Fruit fly (Drosophila melanogaster) whole organism, embryonic: ENCODE results near the gene CG13041.

Source experiments
- Ada2b ChIP-seq: fragments of 200-800 bp; sonication (Bioruptor generic); IDR thresholded peaks from 2 replicates; pipeline ENCODE4 v1.3.6; 2022; ENCODE audit warnings: missing biosample characterization, missing genetic modification characterization
- Aef1 ChIP-seq: fragments of 200-800 bp; sonication (Bioruptor generic); IDR thresholded peaks from 3 replicates; pipeline ENCODE4 v1.3.6; 2022; ENCODE audit warnings: missing biosample characterization, missing genetic modification characterization
- Awh ChIP-seq: fragments of 200-800 bp; sonication (Bioruptor generic); IDR thresholded peaks from 2 replicates; pipeline ENCODE4, ENCODE4 v1.3.6; 2022; ENCODE audit warnings: missing biosample characterization, missing genetic modification characterization
- BEAF-32 ChIP-seq: fragments of 200-800 bp; sonication (Bioruptor generic); optimal IDR thresholded peaks from 3 replicates; lab custom pipeline; 2017; ENCODE audit warnings: missing biosample characterization, missing genetic modification characterization, mild to moderate bottlenecking, moderate library complexity, missing genetic modification reagents
- Blimp-1 ChIP-seq: fragments of 200-800 bp; sonication (Bioruptor generic); optimal IDR thresholded peaks from 3 replicates; lab custom pipeline; 2018; ENCODE audit warnings: missing biosample characterization, missing genetic modification characterization, mild to moderate bottlenecking, moderate library complexity, missing genetic modification reagents
- CG11093 ChIP-seq: fragments of 200-800 bp; sonication (Bioruptor generic); IDR thresholded peaks from 3 replicates; pipeline ENCODE4 v1.3.6; 2022; ENCODE audit warnings: missing biosample characterization, missing genetic modification characterization
- CG11504 ChIP-seq: fragments of 200-800 bp; sonication (Bioruptor generic); optimal IDR thresholded peaks from 3 replicates; lab custom pipeline; 2019; ENCODE audit warnings: missing biosample characterization, mild to moderate bottlenecking, missing genetic modification characterization, moderate library complexity
- CG12104 ChIP-seq: fragments of 200-800 bp; sonication (Bioruptor generic); optimal IDR thresholded peaks from 3 replicates; lab custom pipeline; 2016; ENCODE audit warnings: missing biosample characterization, missing genetic modification characterization
- CG12219 ChIP-seq: fragments of 200-800 bp; sonication (Bioruptor generic); optimal IDR thresholded peaks from 3 replicates; lab custom pipeline; 2018; ENCODE audit warnings: missing biosample characterization, mild to moderate bottlenecking, missing genetic modification characterization
- CG13296 ChIP-seq: fragments of 200-800 bp; sonication (Bioruptor generic); optimal IDR thresholded peaks from 3 replicates; lab custom pipeline; 2018; ENCODE audit warnings: missing biosample characterization, mild to moderate bottlenecking, missing genetic modification characterization
- CG13624 ChIP-seq: fragments of 200-800 bp; sonication (Bioruptor generic); optimal IDR thresholded peaks from 2 replicates; lab custom pipeline; 2016; ENCODE audit warnings: missing biosample characterization, missing genetic modification characterization
- CG14050 ChIP-seq: fragments of 200-800 bp; sonication (Bioruptor generic); IDR thresholded peaks from 3 replicates; pipeline ENCODE4 v1.3.6; 2022; ENCODE audit warnings: missing biosample characterization, missing genetic modification characterization
- CG15514 ChIP-seq: fragments of 200-800 bp; sonication (Bioruptor generic); optimal IDR thresholded peaks from 3 replicates; lab custom pipeline; 2017; ENCODE audit warnings: missing biosample characterization, missing genetic modification characterization, mild to moderate bottlenecking, moderate library complexity, missing genetic modification reagents
- CG17385 ChIP-seq: fragments of 200-800 bp; sonication (Bioruptor generic); optimal IDR thresholded peaks from 3 replicates; lab custom pipeline; 2018; ENCODE audit warnings: missing biosample characterization, mild to moderate bottlenecking, missing genetic modification characterization
- CG2678 ChIP-seq: fragments of 200-800 bp; sonication (Bioruptor generic); optimal IDR thresholded peaks from 3 replicates; lab custom pipeline; 2019; ENCODE audit warnings: missing biosample characterization, mild to moderate bottlenecking, missing genetic modification characterization, moderate library complexity
- CG30431 ChIP-seq: fragments of 200-800 bp; sonication (Bioruptor generic); optimal IDR thresholded peaks from 2 replicates; lab custom pipeline; 2017; ENCODE audit warnings: missing biosample characterization, missing genetic modification characterization
- CG31388 ChIP-seq: fragments of 200-800 bp; sonication (Bioruptor generic); optimal IDR thresholded peaks from 2 replicates; lab custom pipeline; 2016; ENCODE audit warnings: missing biosample characterization, missing genetic modification characterization
- CG6854 ChIP-seq: fragments of 200-800 bp; sonication (Bioruptor generic); optimal IDR thresholded peaks from 3 replicates; lab custom pipeline; 2017; ENCODE audit warnings: missing biosample characterization, mild to moderate bottlenecking, missing genetic modification characterization
- Dfd ChIP-seq, 2 experiments: fragments of >200 bp; optimal IDR thresholded peaks; 2 replicates each; lab custom pipeline; 2017; ENCODE audit warnings: missing biosample characterization in 2 of 2, missing genetic modification characterization in 2 of 2
- Ets65A ChIP-seq: fragments of 200-800 bp; sonication (Bioruptor generic); peaks from one replicate; lab custom pipeline; 2016; ENCODE audit warnings: missing biosample characterization, missing genetic modification characterization
- Fer3 ChIP-seq: fragments of 200-800 bp; sonication (Bioruptor generic); optimal IDR thresholded peaks from 2 replicates; lab custom pipeline; 2018; ENCODE audit warnings: missing biosample characterization, mild to moderate bottlenecking, missing genetic modification characterization, moderate library complexity
- HLH3B ChIP-seq: fragments of 200-800 bp; sonication (Bioruptor generic); IDR thresholded peaks from 2 replicates; pipeline ENCODE4 v1.3.6; 2022; ENCODE audit warnings: missing biosample characterization, missing genetic modification characterization
- Hey ChIP-seq: fragments of 200-800 bp; sonication (Bioruptor generic); optimal IDR thresholded peaks from 3 replicates; lab custom pipeline; 2018; ENCODE audit warnings: missing biosample characterization, mild to moderate bottlenecking, missing genetic modification characterization
- Hmr ChIP-seq: fragments of 200-800 bp; sonication (Bioruptor generic); optimal IDR thresholded peaks from 3 replicates; lab custom pipeline; 2017; ENCODE audit warnings: mild to moderate bottlenecking, missing biosample characterization, missing genetic modification reagents, missing genetic modification characterization
- Hr51 ChIP-seq, 2 experiments: fragments of 200-800 bp; sonication (Bioruptor generic); optimal IDR thresholded peaks; 2 replicates in 1 of 2; 3 replicates in 1 of 2; lab custom pipeline; 2016 to 2018; ENCODE audit warnings: missing biosample characterization in 2 of 2, missing genetic modification characterization in 2 of 2, mild to moderate bottlenecking in 1 of 2, moderate library complexity in 1 of 2
- Kr ChIP-seq: fragments of 200-800 bp; sonication (Bioruptor generic); optimal IDR thresholded peaks from 2 replicates; lab custom pipeline; 2017; ENCODE audit warnings: missing biosample characterization, mild to moderate bottlenecking, missing genetic modification characterization
- Oli ChIP-seq: fragments of 200-800 bp; sonication (Bioruptor generic); optimal IDR thresholded peaks from 2 replicates; lab custom pipeline; 2018; ENCODE audit warnings: missing biosample characterization, mild to moderate bottlenecking, missing genetic modification characterization, moderate library complexity
- Six4 ChIP-seq: fragments of 200-800 bp; sonication (Bioruptor generic); optimal IDR thresholded peaks from 2 replicates; lab custom pipeline; 2016; ENCODE audit warnings: missing biosample characterization, missing genetic modification characterization
- bowl ChIP-seq: fragments of 200-800 bp; sonication (Bioruptor generic); IDR thresholded peaks from 2 replicates; pipeline ENCODE4 v1.3.6; 2022; ENCODE audit warnings: missing biosample characterization, missing genetic modification characterization
- chinmo ChIP-seq: fragments of 200-800 bp; sonication (Bioruptor generic); IDR thresholded peaks from 4 replicates; pipeline ENCODE4 v1.3.6; 2022; ENCODE audit warnings: missing biosample characterization, missing genetic modification characterization; ENCODE audit not compliant: partially characterized antibody
- corto ChIP-seq: fragments of 200-800 bp; sonication (Bioruptor generic); optimal IDR thresholded peaks from 2 replicates; lab custom pipeline; 2016; ENCODE audit warnings: missing biosample characterization, mild to moderate bottlenecking, missing genetic modification characterization, moderate library complexity
- crc ChIP-seq: fragments of 200-800 bp; sonication (Bioruptor generic); optimal IDR thresholded peaks from 2 replicates; lab custom pipeline; 2016; ENCODE audit warnings: missing biosample characterization, missing genetic modification characterization
- croc ChIP-seq: fragments of 200-800 bp; sonication (Bioruptor generic); conservative IDR thresholded peaks from 3 replicates; pipeline ENCODE4 v1.3.6; 2022; ENCODE audit warnings: missing biosample characterization, missing genetic modification characterization
- dmrt11E ChIP-seq: fragments of 200-800 bp; sonication (Bioruptor generic); optimal IDR thresholded peaks from 3 replicates; lab custom pipeline; 2018; ENCODE audit warnings: missing biosample characterization, mild to moderate bottlenecking, missing genetic modification characterization, moderate library complexity
- dmrt99B ChIP-seq: fragments of 200-800 bp; sonication (Bioruptor generic); optimal IDR thresholded peaks from 2 replicates; lab custom pipeline; 2018; ENCODE audit warnings: missing biosample characterization, mild to moderate bottlenecking, missing genetic modification characterization, moderate library complexity
- fd96Cb ChIP-seq: fragments of 200-800 bp; sonication (Bioruptor generic); optimal IDR thresholded peaks from 2 replicates; lab custom pipeline; 2018; ENCODE audit warnings: missing biosample characterization, mild to moderate bottlenecking, missing genetic modification characterization, moderate library complexity
- fu2 ChIP-seq: fragments of 200-800 bp; sonication (Bioruptor generic); optimal IDR thresholded peaks from 2 replicates; lab custom pipeline; 2016; ENCODE audit warnings: missing biosample characterization, missing genetic modification characterization
- gem ChIP-seq: fragments of 200-800 bp; sonication (Bioruptor generic); optimal IDR thresholded peaks from 2 replicates; lab custom pipeline; 2019; ENCODE audit warnings: missing biosample characterization, mild to moderate bottlenecking, missing genetic modification characterization, moderate library complexity
- her ChIP-seq: fragments of 200-800 bp; sonication (Bioruptor generic); optimal IDR thresholded peaks from 2 replicates; lab custom pipeline; 2016; ENCODE audit warnings: missing biosample characterization, missing genetic modification characterization
- org-1 ChIP-seq: fragments of 200-800 bp; sonication (Bioruptor generic); optimal IDR thresholded peaks from 2 replicates; lab custom pipeline; 2017; ENCODE audit warnings: missing biosample characterization, missing genetic modification characterization
- pan ChIP-seq, 4 experiments: fragments of >200 bp in 3 of 4; fragments of 200-800 bp in 1 of 4; sonication (Bioruptor generic) in 1 of 4; optimal IDR thresholded peaks in 3 of 4; IDR thresholded peaks in 1 of 4; 2 replicates each; pipeline versions ENCODE4 v1.3.6 to Lab custom; 2017 to 2022; ENCODE audit warnings: missing biosample characterization in 2 of 4, missing genetic modification characterization in 2 of 4, mixed read lengths in 1 of 4
- phol ChIP-seq: fragments of 200-800 bp; sonication (Bioruptor generic); optimal IDR thresholded peaks from 3 replicates; lab custom pipeline; 2018; ENCODE audit warnings: missing biosample characterization, mild to moderate bottlenecking, missing genetic modification characterization, moderate library complexity
- run ChIP-seq: fragments of 200-800 bp; sonication (Bioruptor generic); optimal IDR thresholded peaks from 3 replicates; lab custom pipeline; 2018; ENCODE audit warnings: missing biosample characterization, mild to moderate bottlenecking, missing genetic modification characterization
- sc ChIP-seq, 3 experiments: fragments of >200 bp in 2 of 3; fragments of 200-800 bp in 1 of 3; sonication (Bioruptor generic) in 1 of 3; optimal IDR thresholded peaks; 2 replicates in 2 of 3; 3 replicates in 1 of 3; lab custom pipeline; 2017; ENCODE audit warnings: mild to moderate bottlenecking in 1 of 3, missing biosample characterization in 1 of 3, missing genetic modification characterization in 1 of 3, missing genetic modification reagents in 1 of 3
- sens ChIP-seq: fragments of 200-800 bp; sonication (Bioruptor generic); peaks from one replicate; lab custom pipeline; 2016; ENCODE audit warnings: missing biosample characterization, missing genetic modification characterization
- seq ChIP-seq: fragments of 200-800 bp; sonication (Bioruptor generic); IDR thresholded peaks from 2 replicates; pipeline ENCODE4 v1.3.6; 2022; ENCODE audit warnings: missing biosample characterization, missing genetic modification characterization
- ssp ChIP-seq: fragments of 200-800 bp; sonication (Bioruptor generic); IDR thresholded peaks from 2 replicates; pipeline ENCODE4 v1.3.6; 2022; ENCODE audit warnings: missing biosample characterization, missing genetic modification characterization
- tin ChIP-seq: fragments of 200-800 bp; sonication (Bioruptor generic); optimal IDR thresholded peaks from 3 replicates; lab custom pipeline; 2016; ENCODE audit warnings: missing biosample characterization, missing genetic modification characterization
- tx ChIP-seq: fragments of 200-800 bp; sonication (Bioruptor generic); optimal IDR thresholded peaks from 2 replicates; lab custom pipeline; 2016; ENCODE audit warnings: missing biosample characterization, missing genetic modification characterization

Gene CG13041

dm6 chr3L:16286258-16286657, 33.1 kb downstream of the CG13041 start (continued):
- TF ChIP-seq org-1 = no peak
- TF ChIP-seq CG12219 (GFP tag; lab: Kevin White, UChicago) = peak; percentile 14
- TF ChIP-seq Hr51 (GFP tag; optimal IDR thresholded peaks at IDR 0.05; lab: Kevin White, UChicago) = peak in 1 of 2 experiments; percentile 67
- TF ChIP-seq Ets65A (GFP tag; lab: Kevin White, UChicago) = peak; percentile 29
- no peak for TF ChIP-seq ssp (GFP tag; lab: Robert Waterston, UW)
- 0 out of 3 replicates have a peak, but pooled peaks have one; percentile 10 for TF ChIP-seq Aef1 (GFP tag; lab: Robert Waterston, UW)
- no peak for TF ChIP-seq bowl (GFP tag; lab: Robert Waterston, UW)
- no peak for TF ChIP-seq Kr
- TF ChIP-seq CG14050 = 0 out of 3 replicates have a peak, but pooled peaks have one; percentile 17
- no peak for TF ChIP-seq Dfd (GFP tag; optimal IDR thresholded peaks at IDR 0.05; lab: Kevin White, UChicago)
- no peak for TF ChIP-seq Hmr (GFP tag; lab: Kevin White, UChicago)
- TF ChIP-seq HLH3B (GFP tag; lab: Robert Waterston, UW) = peak; percentile 34; the same call in 1 of the 2 replicates
- TF ChIP-seq sens (GFP tag; lab: Kevin White, UChicago) = peak; percentile 74
- TF ChIP-seq gem = peak; percentile 56
- peak; percentile 23 for TF ChIP-seq CG13296 (GFP tag; lab: Kevin White, UChicago)
- TF ChIP-seq CG17385 (GFP tag; lab: Kevin White, UChicago) = peak; percentile 18
- TF ChIP-seq corto (GFP tag; lab: Kevin White, UChicago) = no peak
- TF ChIP-seq CG13624 (GFP tag; lab: Kevin White, UChicago) = no peak
- no peak for TF ChIP-seq CG31388 (GFP tag; lab: Kevin White, UChicago)
- TF ChIP-seq Awh (GFP tag; lab: Robert Waterston, UW) = no peak
- TF ChIP-seq run (tag; lab: Kevin White, UChicago) = peak; percentile 6
- TF ChIP-seq tin (GFP tag; lab: Kevin White, UChicago) = no peak
- peak; percentile 44 for TF ChIP-seq Oli (tag; lab: Kevin White, UChicago)
- TF ChIP-seq crc = no peak
- TF ChIP-seq CG12104 (GFP tag; lab: Kevin White, UChicago) = no peak
- peak; percentile 19 for TF ChIP-seq fd96Cb (tag; lab: Kevin White, UChicago)
- TF ChIP-seq croc = no peak
- no peak for TF ChIP-seq Fer3
- TF ChIP-seq CG6854 (GFP tag; lab: Kevin White, UChicago) = no peak
- TF ChIP-seq pan (optimal IDR thresholded peaks at IDR 0.05; lab: Kevin White, UChicago) = no peak
- TF ChIP-seq pan (GFP tag; optimal IDR thresholded peaks at IDR 0.05 in 1 of 2, IDR thresholded peaks at IDR 0.05 in 1 of 2) = peak in 1 of 2 experiments; percentile 56
- TF ChIP-seq CG2678 (tag; lab: Kevin White, UChicago) = peak; percentile 61
- TF ChIP-seq tx (GFP tag; lab: Kevin White, UChicago) = no peak
- TF ChIP-seq CG15514 = no peak
- TF ChIP-seq seq (GFP tag; lab: Robert Waterston, UW) = no peak
- TF ChIP-seq Ada2b = peak; percentile 20; the same call in 1 of the 2 replicates
- no peak for TF ChIP-seq CG11093
- TF ChIP-seq sc (optimal IDR thresholded peaks at IDR 0.05; lab: Kevin White, UChicago) = no peak
- TF ChIP-seq sc (GFP tag; optimal IDR thresholded peaks at IDR 0.05; lab: Kevin White, UChicago) = no peak
- peak; percentile 28 for TF ChIP-seq phol (tag; lab: Kevin White, UChicago)
- TF ChIP-seq CG30431 = no peak
- no peak for TF ChIP-seq dmrt11E
- no peak for TF ChIP-seq BEAF-32 (GFP tag; lab: Kevin White, UChicago)
- 0 out of 4 replicates have a peak, but pooled peaks have one; percentile 47 for TF ChIP-seq chinmo (GFP tag; lab: Robert Waterston, UW)
- TF ChIP-seq Hey (tag; lab: Kevin White, UChicago) = no peak
- TF ChIP-seq dmrt99B = peak; percentile 67
- no peak for TF ChIP-seq her
- TF ChIP-seq Blimp-1 (GFP tag; lab: Kevin White, UChicago) = peak; percentile 23
- peak; percentile 68 for TF ChIP-seq CG11504
- TF ChIP-seq fu2 = no peak
- no peak for TF ChIP-seq Six4 (GFP tag; lab: Kevin White, UChicago)
